Worm (Caenorhabditis elegans) whole organism, L3 larva: ENCODE measurements around the gene srb-3.

Experiments
- fos-1 ChIP-seq: fragments of 150-350 bp; optimal IDR thresholded peaks from 2 replicates; lab custom pipeline; 2014; ENCODE audit warnings: missing biosample characterization, missing genetic modification characterization
- pqm-1 ChIP-seq: fragments of 150-350 bp; optimal IDR thresholded peaks from 2 replicates; lab custom pipeline; 2017; ENCODE audit warnings: missing biosample characterization, missing genetic modification characterization, inconsistent platforms

DNA sequence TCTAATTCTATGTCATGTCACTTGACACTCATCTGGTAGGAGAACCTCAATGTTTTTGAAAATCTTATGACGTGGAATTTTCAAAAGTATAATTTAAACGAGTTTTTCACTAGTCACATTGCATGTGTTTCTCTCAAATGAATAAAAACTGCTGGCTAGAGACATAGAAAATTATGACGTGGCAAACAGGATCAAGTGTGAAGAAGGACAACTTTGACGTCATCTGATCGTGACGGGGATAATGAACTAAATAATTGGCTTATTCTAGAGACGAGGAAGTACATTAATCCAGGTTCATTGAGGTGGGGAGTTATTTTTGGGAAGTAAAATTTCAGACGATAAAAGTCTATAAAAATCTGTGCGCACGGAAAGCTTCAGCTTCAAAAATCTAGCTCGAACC, 16.6 kb upstream of the srb-3 start:
- no peak for TF ChIP-seq pqm-1 (tag; lab: Kevin White, UChicago)
- TF ChIP-seq fos-1 = no peak
